Fruit fly (Drosophila melanogaster) whole organism, embryonic: Measurements from ENCODE around the gene Tim9b.
A peak's percentile ranks its signal among the peaks of the same experiment; 100 is the strongest.

Source experiments
- ATbp ChIP-seq: fragments of 200-800 bp; sonication (Bioruptor generic); optimal IDR thresholded peaks from 2 replicates; lab custom pipeline; 2017; ENCODE audit warnings: missing biosample characterization, mild to moderate bottlenecking, missing genetic modification characterization, missing genetic modification reagents
- Bgb ChIP-seq: fragments of 200-800 bp; sonication (Bioruptor generic); IDR thresholded peaks from 2 replicates; pipeline ENCODE4 v1.3.6; 2022; ENCODE audit warnings: missing biosample characterization, missing genetic modification characterization; ENCODE audit not compliant: partially characterized antibody
- CG10209 ChIP-seq: fragments of 200-800 bp; sonication (Bioruptor generic); optimal IDR thresholded peaks from 3 replicates; lab custom pipeline; 2017; ENCODE audit warnings: missing biosample characterization, mild to moderate bottlenecking, missing genetic modification characterization, missing genetic modification reagents
- CG1233 ChIP-seq: fragments of 200-800 bp; sonication (Bioruptor generic); optimal IDR thresholded peaks from 4 replicates; lab custom pipeline; 2018; ENCODE audit warnings: missing biosample characterization, mild to moderate bottlenecking, missing genetic modification characterization
- CG13296 ChIP-seq: fragments of 200-800 bp; sonication (Bioruptor generic); optimal IDR thresholded peaks from 3 replicates; lab custom pipeline; 2018; ENCODE audit warnings: missing biosample characterization, mild to moderate bottlenecking, missing genetic modification characterization
- CG13624 ChIP-seq: fragments of 200-800 bp; sonication (Bioruptor generic); optimal IDR thresholded peaks from 2 replicates; lab custom pipeline; 2016; ENCODE audit warnings: missing biosample characterization, missing genetic modification characterization
- CG13894 ChIP-seq: fragments of 200-800 bp; sonication (Bioruptor generic); optimal IDR thresholded peaks from 3 replicates; lab custom pipeline; 2018; ENCODE audit warnings: missing biosample characterization, mild to moderate bottlenecking, missing genetic modification characterization, moderate library complexity
- CG15514 ChIP-seq: fragments of 200-800 bp; sonication (Bioruptor generic); optimal IDR thresholded peaks from 3 replicates; lab custom pipeline; 2017; ENCODE audit warnings: missing biosample characterization, missing genetic modification characterization, mild to moderate bottlenecking, moderate library complexity, missing genetic modification reagents
- CG15601 ChIP-seq: fragments of 200-800 bp; sonication (Bioruptor generic); optimal IDR thresholded peaks from 3 replicates; lab custom pipeline; 2019; ENCODE audit warnings: missing biosample characterization, mild to moderate bottlenecking, missing genetic modification characterization, moderate library complexity
- CG34224 ChIP-seq: fragments of 200-800 bp; sonication (Bioruptor generic); IDR thresholded peaks from 3 replicates; pipeline ENCODE4 v1.3.6; 2022; ENCODE audit warnings: missing biosample characterization, missing genetic modification characterization; ENCODE audit not compliant: partially characterized antibody
- CG34422 ChIP-seq: fragments of 200-800 bp; sonication (Bioruptor generic); IDR thresholded peaks from 3 replicates; pipeline ENCODE4 v1.3.6; 2022; ENCODE audit warnings: missing biosample characterization, missing genetic modification characterization
- CG6854 ChIP-seq: fragments of 200-800 bp; sonication (Bioruptor generic); optimal IDR thresholded peaks from 3 replicates; lab custom pipeline; 2017; ENCODE audit warnings: missing biosample characterization, mild to moderate bottlenecking, missing genetic modification characterization
- CG8290 ChIP-seq, 3 experiments: fragments of 200-800 bp; sonication (Bioruptor generic); optimal IDR thresholded peaks; 2 replicates each; lab custom pipeline; 2016 to 2019; ENCODE audit warnings: missing biosample characterization in 3 of 3, missing genetic modification characterization in 3 of 3, mild to moderate bottlenecking in 2 of 3, moderate library complexity in 1 of 3
- CrebB ChIP-seq: fragments of 200-800 bp; sonication (Bioruptor generic); optimal IDR thresholded peaks from 3 replicates; lab custom pipeline; 2018; ENCODE audit warnings: missing biosample characterization, mild to moderate bottlenecking, missing genetic modification characterization
- Deaf1 ChIP-seq: fragments of 200-800 bp; optimal IDR thresholded peaks from 3 replicates; lab custom pipeline; 2019; ENCODE audit warnings: missing biosample characterization, mild to moderate bottlenecking, missing genetic modification characterization, moderate library complexity
- Dll ChIP-seq: fragments of 200-800 bp; sonication (Bioruptor generic); IDR thresholded peaks from 4 replicates; pipeline ENCODE4 v1.3.6; 2022; ENCODE audit warnings: missing biosample characterization, missing genetic modification characterization; ENCODE audit not compliant: partially characterized antibody
- Doc3 ChIP-seq: fragments of 200-800 bp; sonication (Bioruptor generic); IDR thresholded peaks from 3 replicates; pipeline ENCODE4 v1.3.6; 2022; ENCODE audit warnings: missing biosample characterization, missing genetic modification characterization; ENCODE audit not compliant: partially characterized antibody
- E2f1 ChIP-seq: fragments of 200-800 bp; sonication (Bioruptor generic); IDR thresholded peaks from 2 replicates; pipeline ENCODE4 v1.3.6; 2022; ENCODE audit warnings: missing biosample characterization, missing genetic modification characterization
- E2f2 ChIP-seq: fragments of 200-800 bp; sonication (Bioruptor generic); IDR thresholded peaks from 2 replicates; pipeline ENCODE4 v1.3.6; 2022; ENCODE audit warnings: missing biosample characterization, missing genetic modification characterization
- HLH4C ChIP-seq: fragments of 200-800 bp; sonication (Bioruptor generic); IDR thresholded peaks from 3 replicates; pipeline ENCODE4 v1.3.6; 2022; ENCODE audit warnings: missing biosample characterization, missing genetic modification characterization; ENCODE audit not compliant: partially characterized antibody
- HmgZ ChIP-seq: fragments of 200-800 bp; sonication (Bioruptor generic); optimal IDR thresholded peaks from 2 replicates; lab custom pipeline; 2018; ENCODE audit warnings: missing biosample characterization, mild to moderate bottlenecking, missing genetic modification characterization
- Hr3 ChIP-seq: fragments of 200-800 bp; sonication (Bioruptor generic); optimal IDR thresholded peaks from 3 replicates; lab custom pipeline; 2016; ENCODE audit warnings: missing biosample characterization, missing genetic modification characterization
- Hr78 ChIP-seq, 2 experiments: fragments of 200-800 bp in 1 of 2; fragments of >200 bp in 1 of 2; sonication (Bioruptor generic) in 1 of 2; optimal IDR thresholded peaks; 2 replicates each; lab custom pipeline; 2017 to 2019; ENCODE audit warnings: missing biosample characterization in 2 of 2, missing genetic modification characterization in 2 of 2, mild to moderate bottlenecking in 1 of 2, moderate library complexity in 1 of 2
- Lhr ChIP-seq: fragments of 200-800 bp; sonication (Bioruptor generic); optimal IDR thresholded peaks from 3 replicates; lab custom pipeline; 2017; ENCODE audit warnings: mild to moderate bottlenecking, missing biosample characterization, missing genetic modification reagents, missing genetic modification characterization
- Med ChIP-seq: fragments of 200-800 bp; sonication (Bioruptor generic); peaks from one replicate; lab custom pipeline; 2016; ENCODE audit warnings: missing biosample characterization, missing genetic modification characterization, mild to moderate bottlenecking, inconsistent platforms, moderate library complexity
- ato ChIP-seq: fragments of 200-800 bp; sonication (Bioruptor generic); IDR thresholded peaks from 2 replicates; pipeline ENCODE4 v1.3.6; 2022; ENCODE audit warnings: missing biosample characterization, missing genetic modification characterization; ENCODE audit not compliant: partially characterized antibody
- bbx ChIP-seq: fragments of 200-800 bp; sonication (Bioruptor generic); IDR thresholded peaks from 2 replicates; pipeline ENCODE4 v1.3.6; 2022; ENCODE audit warnings: missing biosample characterization, missing genetic modification characterization; ENCODE audit not compliant: partially characterized antibody
- cas ChIP-seq: fragments of 200-800 bp; sonication (Bioruptor generic); IDR thresholded peaks from 2 replicates; pipeline ENCODE4 v1.3.6; 2022; ENCODE audit warnings: missing biosample characterization, missing genetic modification characterization
- cg ChIP-seq: fragments of 200-800 bp; sonication (Bioruptor generic); optimal IDR thresholded peaks from 3 replicates; lab custom pipeline; 2019; ENCODE audit warnings: missing biosample characterization, mild to moderate bottlenecking, missing genetic modification characterization, moderate library complexity
- chif ChIP-seq, 2 experiments: fragments of 200-800 bp; sonication (Bioruptor generic); optimal IDR thresholded peaks; 3 replicates each; lab custom pipeline; 2016; ENCODE audit warnings: missing biosample characterization in 2 of 2, missing genetic modification characterization in 2 of 2
- chinmo ChIP-seq: fragments of 200-800 bp; sonication (Bioruptor generic); IDR thresholded peaks from 4 replicates; pipeline ENCODE4 v1.3.6; 2022; ENCODE audit warnings: missing biosample characterization, missing genetic modification characterization; ENCODE audit not compliant: partially characterized antibody
- ci ChIP-seq: fragments of 200-800 bp; sonication (Bioruptor generic); IDR thresholded peaks from 3 replicates; pipeline ENCODE4 v1.3.6; 2022; ENCODE audit warnings: missing biosample characterization, missing genetic modification characterization
- disco-r ChIP-seq: fragments of 200-800 bp; sonication (Bioruptor generic); optimal IDR thresholded peaks from 2 replicates; lab custom pipeline; 2016; ENCODE audit warnings: missing biosample characterization, missing genetic modification characterization
- dm ChIP-seq: fragments of 200-800 bp; sonication (Bioruptor generic); optimal IDR thresholded peaks from 3 replicates; lab custom pipeline; 2016; ENCODE audit warnings: missing biosample characterization, missing genetic modification characterization
- grn ChIP-seq: fragments of 200-800 bp; sonication (Bioruptor generic); optimal IDR thresholded peaks from 3 replicates; lab custom pipeline; 2017; ENCODE audit warnings: missing biosample characterization, missing genetic modification characterization
- h ChIP-seq: fragments of >200 bp; optimal IDR thresholded peaks from 2 replicates; lab custom pipeline; 2017
- her ChIP-seq: fragments of 200-800 bp; sonication (Bioruptor generic); optimal IDR thresholded peaks from 2 replicates; lab custom pipeline; 2016; ENCODE audit warnings: missing biosample characterization, missing genetic modification characterization
- inv ChIP-seq: fragments of 200-800 bp; sonication (Bioruptor generic); IDR thresholded peaks from 2 replicates; pipeline ENCODE4 v1.3.6; 2022; ENCODE audit warnings: missing biosample characterization, missing genetic modification characterization; ENCODE audit not compliant: partially characterized antibody
- jing ChIP-seq: fragments of 200-800 bp; sonication (Bioruptor generic); optimal IDR thresholded peaks from 2 replicates; lab custom pipeline; 2018; ENCODE audit warnings: missing biosample characterization, mild to moderate bottlenecking, missing genetic modification characterization
- lilli ChIP-seq: fragments of 200-800 bp; sonication (Bioruptor generic); optimal IDR thresholded peaks from 3 replicates; lab custom pipeline; 2016; ENCODE audit warnings: missing biosample characterization, missing genetic modification characterization
- nau ChIP-seq: fragments of 200-800 bp; sonication (Bioruptor generic); optimal IDR thresholded peaks from 3 replicates; lab custom pipeline; 2017; ENCODE audit warnings: missing biosample characterization, mild to moderate bottlenecking, missing genetic modification characterization, missing genetic modification reagents
- peb ChIP-seq: fragments of 200-800 bp; sonication (Bioruptor generic); IDR thresholded peaks from 2 replicates; pipeline ENCODE4 v1.3.6; 2022; ENCODE audit warnings: missing biosample characterization, missing genetic modification characterization
- phol ChIP-seq: fragments of 200-800 bp; sonication (Bioruptor generic); optimal IDR thresholded peaks from 3 replicates; lab custom pipeline; 2018; ENCODE audit warnings: missing biosample characterization, mild to moderate bottlenecking, missing genetic modification characterization, moderate library complexity
- sisA ChIP-seq: fragments of 200-800 bp; sonication (Bioruptor generic); IDR thresholded peaks from 2 replicates; pipeline ENCODE4 v1.3.6; 2022; ENCODE audit warnings: missing biosample characterization, missing genetic modification characterization
- usp ChIP-seq: fragments of >200 bp; optimal IDR thresholded peaks from 2 replicates; lab custom pipeline; 2017; ENCODE audit warnings: missing biosample characterization, missing genetic modification characterization
- zen ChIP-seq: fragments of 200-800 bp; sonication (Bioruptor generic); optimal IDR thresholded peaks from 3 replicates; lab custom pipeline; 2018; ENCODE audit warnings: missing biosample characterization, mild to moderate bottlenecking, missing genetic modification characterization, moderate library complexity
- zf30C ChIP-seq: fragments of 200-800 bp; sonication (Bioruptor generic); optimal IDR thresholded peaks from 3 replicates; lab custom pipeline; 2018; ENCODE audit warnings: missing biosample characterization, mild to moderate bottlenecking, missing genetic modification characterization

The Tim9b gene

dm6 chrX:19608042-19608609 lies 10.2 kb downstream of the Tim9b start (continued):
- no peak for TF ChIP-seq disco-r (GFP tag; lab: Kevin White, UChicago)
- no peak for TF ChIP-seq chif (GFP tag; optimal IDR thresholded peaks at IDR 0.05; lab: Kevin White, UChicago)
- peak; percentile 19 for TF ChIP-seq CG1233
- peak; percentile 48; the same call in 1 of the 2 replicates for TF ChIP-seq Bgb (GFP tag; lab: Robert Waterston, UW)
- TF ChIP-seq CG6854, result peak; percentile 16
- peak; percentile 31 for TF ChIP-seq zf30C
- TF ChIP-seq her (GFP tag; lab: Kevin White, UChicago), result no peak
- no peak for TF ChIP-seq Lhr (GFP tag; lab: Kevin White, UChicago)
- TF ChIP-seq HLH4C (GFP tag; lab: Robert Waterston, UW), result peak; percentile 53
- TF ChIP-seq bbx (GFP tag; lab: Robert Waterston, UW), result 0 out of 2 replicates have a peak, but pooled peaks have one; percentile 10
- TF ChIP-seq cas, result no peak
- peak; percentile 57; the same call in 3 of the 4 replicates for TF ChIP-seq Dll (GFP tag; lab: Robert Waterston, UW)
- TF ChIP-seq CG34422, result peak; percentile 28; the same call in 1 of the 3 replicates
- peak in 1 of 2 experiments; percentile 42 for TF ChIP-seq Hr78 (GFP tag; optimal IDR thresholded peaks at IDR 0.05; lab: Kevin White, UChicago)
- peak; percentile 31 for TF ChIP-seq CG13624 (GFP tag; lab: Kevin White, UChicago)
- peak; percentile 31 for TF ChIP-seq phol (tag; lab: Kevin White, UChicago)
- TF ChIP-seq peb (GFP tag; lab: Robert Waterston, UW), result no peak
- peak; percentile 15 for TF ChIP-seq CrebB
- no peak for TF ChIP-seq sisA (GFP tag; lab: Robert Waterston, UW)
- no peak for TF ChIP-seq ATbp (GFP tag; lab: Kevin White, UChicago)
- peak; percentile 35; the same call in 1 of the 2 replicates for TF ChIP-seq E2f2
- TF ChIP-seq ato (GFP tag; lab: Robert Waterston, UW), result peak; percentile 29; the same call in 1 of the 2 replicates
- TF ChIP-seq nau (GFP tag; lab: Kevin White, UChicago), result peak; percentile 31
- TF ChIP-seq Doc3 (GFP tag; lab: Robert Waterston, UW), result peak; percentile 42; the same call in 1 of the 3 replicates
- TF ChIP-seq CG15601 (tag; lab: Kevin White, UChicago), result peak; percentile 56
- TF ChIP-seq E2f1, result no peak
- 0 out of 3 replicates have a peak, but pooled peaks have one; percentile 52 for TF ChIP-seq ci (GFP tag; lab: Robert Waterston, UW)
- peak; percentile 35 for TF ChIP-seq CG13296 (GFP tag; lab: Kevin White, UChicago)
- TF ChIP-seq grn (GFP tag; lab: Kevin White, UChicago), result peak; percentile 43
- TF ChIP-seq CG8290 (GFP tag; optimal IDR thresholded peaks at IDR 0.05; lab: Kevin White, UChicago), result no peak
- TF ChIP-seq CG8290 (tag; optimal IDR thresholded peaks at IDR 0.05; lab: Kevin White, UChicago), result peak in 1 of 2 experiments; percentile 19
- peak; percentile 29 for TF ChIP-seq CG13894 (tag; lab: Kevin White, UChicago)
- TF ChIP-seq usp (GFP tag; lab: Kevin White, UChicago), result no peak
- TF ChIP-seq chinmo (GFP tag; lab: Robert Waterston, UW), result peak; percentile 87; the same call in 1 of the 4 replicates
- no peak for TF ChIP-seq jing (GFP tag; lab: Kevin White, UChicago)
- no peak for TF ChIP-seq zen (tag; lab: Kevin White, UChicago)
- TF ChIP-seq dm, result peak; percentile 38
- 0 out of 2 replicates have a peak, but pooled peaks have one; percentile 17 for TF ChIP-seq inv (GFP tag; lab: Robert Waterston, UW)
- TF ChIP-seq lilli, result no peak
- no peak for TF ChIP-seq h
- TF ChIP-seq Med (GFP tag; lab: Kevin White, UChicago), result peak; percentile 54
- TF ChIP-seq HmgZ, result peak; percentile 20
- peak; percentile 85 for TF ChIP-seq cg (GFP tag; lab: Kevin White, UChicago)
- no peak for TF ChIP-seq Deaf1
- TF ChIP-seq CG10209, result no peak
- peak; percentile 23 for TF ChIP-seq CG15514 (GFP tag; lab: Kevin White, UChicago)
- peak; percentile 35; the same call in 2 of the 3 replicates for TF ChIP-seq CG34224 (GFP tag; lab: Robert Waterston, UW)
- no peak for TF ChIP-seq Hr3 (GFP tag; lab: Kevin White, UChicago)
